Fruit fly (Drosophila melanogaster): ENCODE data around the gene Nulp1.
A peak's percentile ranks its signal among the peaks of the same experiment; 100 is the strongest.

The Nulp1 gene

DNA sequence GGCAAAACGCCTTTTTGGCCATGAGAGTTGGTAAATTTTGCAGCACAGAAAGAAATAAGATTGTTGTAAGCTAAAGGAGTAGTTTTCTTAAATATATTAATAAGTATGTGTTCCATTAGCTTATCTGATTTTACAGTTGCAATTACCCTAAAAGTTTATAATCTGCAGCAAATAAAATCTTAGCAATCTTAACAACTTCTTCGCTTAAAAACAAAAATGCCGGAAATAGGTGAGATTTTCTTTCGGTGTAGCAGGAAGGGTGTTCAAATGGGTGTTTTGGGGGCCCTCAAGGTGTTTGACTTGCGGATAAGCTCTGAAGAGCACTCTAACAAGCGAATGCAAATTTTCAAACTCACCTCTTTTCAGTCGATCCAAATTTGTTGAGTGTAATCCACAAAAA is 40.6 kb downstream of the Nulp1 start:
- TF ChIP-seq tai (GFP tag; optimal IDR thresholded peaks at IDR 0.05) = no peak
- peak; percentile 23 for TF ChIP-seq HLH106 (tag; optimal IDR thresholded peaks at IDR 0.05)

DNA sequence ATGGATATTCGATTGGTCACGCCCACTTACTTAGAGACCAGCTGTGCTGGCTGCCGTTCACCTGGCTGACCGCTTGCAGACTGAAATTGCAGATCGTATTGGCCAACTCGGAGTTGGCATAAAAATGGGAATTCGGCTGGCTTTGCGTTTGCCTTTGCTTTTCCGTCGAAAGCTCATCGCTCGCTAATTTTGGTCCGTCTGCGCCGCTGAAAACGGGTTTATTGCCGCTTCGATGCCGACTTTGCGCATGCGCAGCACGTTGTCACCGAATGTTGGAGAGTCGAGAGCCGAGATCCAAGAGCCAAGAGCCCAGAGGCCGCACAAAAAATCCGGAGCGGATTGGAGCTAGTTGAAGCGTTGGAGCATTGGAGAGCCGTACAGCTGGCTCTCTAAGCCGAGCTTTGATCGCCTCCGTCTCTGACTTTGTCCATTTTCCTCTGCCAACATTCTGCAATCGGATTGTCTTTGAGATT is 41.6 kb downstream of the Nulp1 start, which contains the start of gene CG13676:
CG13676 (minus strand) TSS at position 87 of the 473 bp plus-strand sequence.
- no peak for TF ChIP-seq Abd-B (GFP tag; optimal IDR thresholded peaks at IDR 0.05)
- peak; percentile 44 for TF ChIP-seq Dif (GFP tag; optimal IDR thresholded peaks at IDR 0.05; ENCODE audit: partially characterized antibody)
- TF ChIP-seq Dfd (GFP tag; optimal IDR thresholded peaks at IDR 0.05) = no peak
- peak; percentile 67 for TF ChIP-seq Vsx2 (GFP tag; optimal IDR thresholded peaks at IDR 0.05; ENCODE audit: partially characterized antibody)
- TF ChIP-seq dl (GFP tag; optimal IDR thresholded peaks at IDR 0.05; ENCODE audit: insufficient read depth in 1 of 2, partially characterized antibody in 2 of 2) = peak; percentile 79 to 83
- peak; percentile 76 for TF ChIP-seq Rel (GFP tag; optimal IDR thresholded peaks at IDR 0.05)
- TF ChIP-seq Rel (tag; optimal IDR thresholded peaks at IDR 0.05) = no peak
- peak; percentile 20 for TF ChIP-seq CrebA (GFP tag; optimal IDR thresholded peaks at IDR 0.05; ENCODE audit: borderline replicate concordance)
- peak; percentile 6 for TF ChIP-seq Sp1 (GFP tag; optimal IDR thresholded peaks at IDR 0.05)

DNA sequence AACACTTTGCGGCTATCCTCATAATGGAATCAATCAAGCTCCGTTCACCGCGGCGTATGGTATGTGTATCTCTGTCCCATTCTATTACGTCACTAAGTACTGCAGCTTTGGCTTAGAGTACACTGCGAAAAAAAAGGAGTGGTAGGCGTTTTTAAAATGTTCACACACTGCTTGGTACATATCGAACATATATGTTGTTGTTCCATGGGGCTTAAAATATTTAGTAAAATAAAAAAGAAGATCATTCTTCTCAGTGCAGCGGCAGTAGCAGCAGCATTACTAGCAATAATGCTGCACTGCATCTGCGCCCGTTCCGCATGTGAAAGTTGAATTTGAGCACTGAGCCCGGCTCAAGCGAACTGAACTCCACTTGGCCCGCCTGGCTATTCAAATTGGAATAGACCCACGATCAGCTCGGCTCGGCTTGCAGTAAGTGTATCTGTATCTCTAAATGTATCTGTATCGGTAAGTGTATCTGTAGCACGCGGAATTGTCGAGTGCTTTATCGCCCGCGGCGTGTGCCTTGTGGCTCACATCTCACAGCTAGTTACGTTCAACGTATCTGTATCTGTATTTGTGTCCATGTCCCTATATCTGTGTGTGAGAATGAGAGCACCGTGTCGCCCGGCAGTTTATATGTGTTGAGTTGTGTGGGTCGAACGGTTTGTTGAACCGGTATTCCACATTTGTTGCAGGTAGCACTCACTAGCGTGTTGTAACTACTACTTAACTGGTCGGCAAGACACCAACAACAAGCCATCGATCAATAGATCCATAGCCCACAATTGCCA is 43.2 kb downstream of the Nulp1 start:
- TF ChIP-seq br (GFP tag; optimal IDR thresholded peaks at IDR 0.05) (peak; percentile 8), Hnf4 (GFP tag; optimal IDR thresholded peaks at IDR 0.05) (no peak), GATAd (GFP tag; optimal IDR thresholded peaks at IDR 0.05) (no peak), psq (GFP tag; optimal IDR thresholded peaks at IDR 0.05) (no peak), sage (GFP tag; optimal IDR thresholded peaks at IDR 0.05) (no peak), foxo (GFP tag; optimal IDR thresholded peaks at IDR 0.05) (peak in 1 of 2 experiments; percentile 6), dsf (GFP tag; optimal IDR thresholded peaks at IDR 0.05; ENCODE audit: borderline replicate concordance) (no peak), jim (GFP tag; optimal IDR thresholded peaks at IDR 0.05) (no peak), fru (GFP tag; optimal IDR thresholded peaks at IDR 0.05) (peak; percentile 64), dl (GFP tag; optimal IDR thresholded peaks at IDR 0.05; ENCODE audit: insufficient read depth in 1 of 2, partially characterized antibody in 2 of 2) (no peak), Mio (GFP tag; optimal IDR thresholded peaks at IDR 0.05) (no peak), Jra (GFP tag; optimal IDR thresholded peaks at IDR 0.05) (no peak), tai (GFP tag; optimal IDR thresholded peaks at IDR 0.05) (no peak), N (GFP tag; optimal IDR thresholded peaks at IDR 0.05) (no peak), Abd-B (GFP tag; optimal IDR thresholded peaks at IDR 0.05) (no peak), dmrt93B (GFP tag; optimal IDR thresholded peaks at IDR 0.05) (peak; percentile 16), woc (GFP tag; optimal IDR thresholded peaks at IDR 0.05) (peak; percentile 16), OdsH (GFP tag; optimal IDR thresholded peaks at IDR 0.05) (no peak), usp (GFP tag; optimal IDR thresholded peaks at IDR 0.05) (no peak), lola (GFP tag; optimal IDR thresholded peaks at IDR 0.05) (no peak), h (GFP tag; optimal IDR thresholded peaks at IDR 0.05) (peak; percentile 2), pan (optimal IDR thresholded peaks at IDR 0.05) (no peak), Myc (optimal IDR thresholded peaks at IDR 0.05) (no peak), rgr (GFP tag; optimal IDR thresholded peaks at IDR 0.05) (peak; percentile 45), Hr78 (GFP tag; optimal IDR thresholded peaks at IDR 0.05) (no peak), CrebA (GFP tag; optimal IDR thresholded peaks at IDR 0.05; ENCODE audit: borderline replicate concordance) (no peak), ey (GFP tag; optimal IDR thresholded peaks at IDR 0.05) (peak; percentile 47), Sp1 (GFP tag; optimal IDR thresholded peaks at IDR 0.05) (no peak), CG32264 (GFP tag; optimal IDR thresholded peaks at IDR 0.05) (no peak), Rel (GFP tag; optimal IDR thresholded peaks at IDR 0.05) (no peak), Rel (tag; optimal IDR thresholded peaks at IDR 0.05) (no peak), HLH106 (tag; optimal IDR thresholded peaks at IDR 0.05) (peak; percentile 10), CG9705 (GFP tag; optimal IDR thresholded peaks at IDR 0.05) (no peak), Dif (GFP tag; optimal IDR thresholded peaks at IDR 0.05; ENCODE audit: partially characterized antibody) (no peak), sv (GFP tag; optimal IDR thresholded peaks at IDR 0.05) (peak; percentile 39), brk (GFP tag; optimal IDR thresholded peaks at IDR 0.05) (no peak), Vsx2 (GFP tag; optimal IDR thresholded peaks at IDR 0.05; ENCODE audit: partially characterized antibody) (no peak), Hr83 (GFP tag; optimal IDR thresholded peaks at IDR 0.05; ENCODE audit: poor library complexity, severe bottlenecking) (no peak)

Data from whole organism, wandering third instar larva.